Worm (Caenorhabditis elegans): ENCODE measurements around the gene cgr-1.

DNA sequence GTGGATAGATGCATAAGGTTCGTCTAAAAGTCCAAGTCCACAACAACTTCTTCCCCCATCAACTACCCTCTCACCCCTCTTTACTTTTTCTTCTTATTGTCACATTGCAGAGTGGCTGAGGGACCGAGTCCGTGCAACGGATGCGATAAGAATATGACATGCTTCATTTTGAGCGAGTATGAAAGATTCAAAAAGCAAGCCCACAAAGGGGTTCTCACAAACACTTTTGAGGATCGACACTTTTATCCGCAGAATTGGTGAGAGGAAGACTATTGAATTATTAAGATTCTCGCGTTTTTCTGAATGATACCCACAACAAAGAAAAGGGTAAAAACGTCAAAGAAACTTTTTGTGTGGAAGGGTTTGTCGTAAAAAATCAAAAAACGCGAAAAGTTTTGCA, 25.3 kb upstream of the cgr-1 start:
- TF ChIP-seq mml-1 (tag; optimal IDR thresholded peaks at IDR 0.05), result no peak
- no peak for TF ChIP-seq ceh-82 (tag; optimal IDR thresholded peaks at IDR 0.05)
- no peak for TF ChIP-seq nhr-12 (tag; optimal IDR thresholded peaks at IDR 0.05)
- no peak for TF ChIP-seq jun-1 (tag; optimal IDR thresholded peaks at IDR 0.05)
- no peak for TF ChIP-seq ztf-11 (tag; optimal IDR thresholded peaks at IDR 0.05)
